Fruit fly (Drosophila melanogaster) whole organism, pupa: Measurements from ENCODE around the gene Arc42.

Experiments
- CG10348 ChIP-seq: fragments of 200-800 bp; sonication (Bioruptor generic); IDR thresholded peaks from 2 replicates; pipeline ENCODE4 v1.3.6; 2022; ENCODE audit warnings: missing biosample characterization, missing genetic modification characterization
- CG12605 ChIP-seq: fragments of 200-800 bp; sonication (Bioruptor generic); IDR thresholded peaks from 2 replicates; pipeline ENCODE4 v1.3.6; 2022; ENCODE audit warnings: missing biosample characterization, missing genetic modification characterization
- CG13204 ChIP-seq: fragments of 200-800 bp; sonication (Bioruptor generic); optimal IDR thresholded peaks from 2 replicates; lab custom pipeline; 2018; ENCODE audit warnings: missing biosample characterization, mild to moderate bottlenecking, missing genetic modification characterization, moderate library complexity
- CG14655 ChIP-seq: fragments of 200-800 bp; sonication (Bioruptor generic); optimal IDR thresholded peaks from 3 replicates; lab custom pipeline; 2017; ENCODE audit warnings: mild to moderate bottlenecking, missing biosample characterization, missing genetic modification reagents, missing genetic modification characterization
- CG15710 ChIP-seq: fragments of 200-800 bp; sonication (Bioruptor generic); optimal IDR thresholded peaks from 2 replicates; lab custom pipeline; 2018; ENCODE audit warnings: missing biosample characterization, mild to moderate bottlenecking, missing genetic modification characterization, moderate library complexity
- CG17806 ChIP-seq: fragments of 200-800 bp; sonication (Bioruptor generic); optimal IDR thresholded peaks from 2 replicates; lab custom pipeline; 2018; ENCODE audit warnings: missing biosample characterization, mild to moderate bottlenecking, missing genetic modification characterization, moderate library complexity
- CG32121 ChIP-seq: fragments of 200-800 bp; sonication (Bioruptor generic); IDR thresholded peaks from 2 replicates; pipeline ENCODE4 v1.3.6; 2022; ENCODE audit warnings: missing biosample characterization, missing genetic modification characterization
- CG34367 ChIP-seq: fragments of 200-800 bp; sonication (Bioruptor generic); optimal IDR thresholded peaks from 2 replicates; lab custom pipeline; 2018; ENCODE audit warnings: missing biosample characterization, mild to moderate bottlenecking, missing genetic modification characterization
- CG4496 ChIP-seq: fragments of 200-800 bp; sonication (Bioruptor generic); IDR thresholded peaks from 3 replicates; pipeline ENCODE4 v1.3.6; 2022; ENCODE audit warnings: missing biosample characterization, missing genetic modification characterization
- CG8159 ChIP-seq: fragments of 200-800 bp; sonication (Bioruptor generic); optimal IDR thresholded peaks from 3 replicates; lab custom pipeline; 2018; ENCODE audit warnings: missing biosample characterization, mild to moderate bottlenecking, missing genetic modification characterization, moderate library complexity
- CG8301 ChIP-seq: fragments of 200-800 bp; sonication (Bioruptor generic); optimal IDR thresholded peaks from 2 replicates; lab custom pipeline; 2018; ENCODE audit warnings: missing biosample characterization, mild to moderate bottlenecking, missing genetic modification characterization
- CG9948 ChIP-seq: fragments of 200-800 bp; sonication (Bioruptor generic); optimal IDR thresholded peaks from 2 replicates; lab custom pipeline; 2018; ENCODE audit warnings: missing biosample characterization, mild to moderate bottlenecking, missing genetic modification characterization, moderate library complexity
- D1 ChIP-seq: fragments of 200-800 bp; sonication (Bioruptor generic); optimal IDR thresholded peaks from 2 replicates; lab custom pipeline; 2018; ENCODE audit warnings: missing biosample characterization, mild to moderate bottlenecking, missing genetic modification characterization, moderate library complexity
- EcR ChIP-seq: fragments of 200-800 bp; sonication (Bioruptor generic); optimal IDR thresholded peaks from 3 replicates; lab custom pipeline; 2019; ENCODE audit warnings: missing biosample characterization, missing genetic modification characterization, mild to moderate bottlenecking, moderate library complexity, missing genetic modification reagents
- Ets98B ChIP-seq: fragments of 200-800 bp; sonication (Bioruptor generic); IDR thresholded peaks from 2 replicates; pipeline ENCODE4 v1.3.6; 2022; ENCODE audit warnings: missing biosample characterization, missing genetic modification characterization
- Pif1B ChIP-seq: fragments of 200-800 bp; sonication (Bioruptor generic); optimal IDR thresholded peaks from 3 replicates; lab custom pipeline; 2016; ENCODE audit warnings: missing biosample characterization, missing genetic modification characterization
- Snoo ChIP-seq: fragments of 200-800 bp; sonication (Bioruptor generic); optimal IDR thresholded peaks from 3 replicates; lab custom pipeline; 2017; ENCODE audit warnings: missing biosample characterization, mild to moderate bottlenecking, missing genetic modification characterization, inconsistent platforms
- fd96Ca ChIP-seq: fragments of 200-800 bp; sonication (Bioruptor generic); IDR thresholded peaks from 3 replicates; pipeline ENCODE4 v1.3.6; 2022; ENCODE audit warnings: missing biosample characterization, missing genetic modification characterization
- gl ChIP-seq: fragments of 200-800 bp; sonication (Bioruptor generic); optimal IDR thresholded peaks from 2 replicates; lab custom pipeline; 2018; ENCODE audit warnings: missing biosample characterization, mild to moderate bottlenecking, missing genetic modification characterization
- rn ChIP-seq: fragments of 200-800 bp; sonication (Bioruptor generic); IDR thresholded peaks from 2 replicates; pipeline ENCODE4 v1.3.6; 2022; ENCODE audit warnings: missing biosample characterization, missing genetic modification characterization

Arc42 gene

dm6 chr3R:19838925-19839601 is 38.5 kb upstream of the Arc42 start:
- no peak for TF ChIP-seq fd96Ca
- TF ChIP-seq Ets98B (GFP tag; lab: Robert Waterston, UW) = no peak
- TF ChIP-seq Pif1B (GFP tag; lab: Kevin White, UChicago) = no peak

- TF ChIP-seq CG13204 (GFP tag; lab: Kevin White, UChicago) (no peak), rn (no peak)
- TF ChIP-seq, all 21 proteins: peak for 0
Measured at dm6 chr3R:19840545-19840944, 37.0 kb upstream of the Arc42 start, which contains the start of gene CG31459. CG31459 (plus strand) TSS chr3R:19840845.

DNA sequence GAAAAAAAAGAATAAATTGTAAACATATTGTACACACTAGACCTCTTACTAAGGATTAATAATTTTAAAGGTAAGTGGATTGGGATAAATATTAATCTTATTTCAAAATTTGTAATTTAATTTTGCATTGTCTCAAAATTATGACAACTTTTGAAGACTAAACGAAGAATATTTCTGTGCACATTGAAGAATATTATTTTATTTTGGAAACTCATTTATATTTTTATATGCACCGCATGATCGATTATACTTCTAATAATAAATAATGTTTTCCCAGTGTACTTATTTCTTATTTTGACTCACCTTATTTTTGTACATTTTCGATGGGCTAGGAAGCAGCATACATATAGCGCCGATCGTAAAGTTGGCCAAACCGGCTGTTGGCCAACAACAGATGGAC is 33.6 kb upstream of the Arc42 start:
- TF ChIP-seq CG4496 (GFP tag; lab: Robert Waterston, UW) = no peak
- no peak for TF ChIP-seq CG17806 (tag; lab: Kevin White, UChicago)
- TF ChIP-seq CG8159 (tag; lab: Kevin White, UChicago) = no peak
- TF ChIP-seq EcR (GFP tag; lab: Kevin White, UChicago) = no peak
- TF ChIP-seq CG13204 (GFP tag; lab: Kevin White, UChicago) = no peak
- no peak for TF ChIP-seq CG8301
- no peak for TF ChIP-seq Snoo (tag; lab: Kevin White, UChicago)

- TF ChIP-seq CG32121 (GFP tag; lab: Robert Waterston, UW) = 0 out of 2 replicates have a peak, but pooled peaks have one; percentile 29
- TF ChIP-seq CG4496 (GFP tag; lab: Robert Waterston, UW) = peak; percentile 58; the same call in 2 of the 3 replicates
- TF ChIP-seq Ets98B (GFP tag; lab: Robert Waterston, UW) = peak; percentile 51; the same call in 1 of the 2 replicates
- TF ChIP-seq gl (tag; lab: Kevin White, UChicago) = no peak
- no peak for TF ChIP-seq CG10348
- peak; percentile 53; the same call in 2 of the 3 replicates for TF ChIP-seq fd96Ca
- TF ChIP-seq D1 (tag; lab: Kevin White, UChicago) = peak; percentile 53
Measured at dm6 chr3R:19846870-19847590, 30.5 kb upstream of the Arc42 start, which contains the start of gene MICU3. MICU3 (plus strand) TSS chr3R:19847311.

dm6 chr3R:19847591-19848256 is 29.8 kb upstream of the Arc42 start:
- TF ChIP-seq CG12605 (GFP tag; lab: Robert Waterston, UW) (peak; percentile 27; the same call in 1 of the 2 replicates), EcR (GFP tag; lab: Kevin White, UChicago) (no peak), Ets98B (GFP tag; lab: Robert Waterston, UW) (no peak), CG8301 (no peak)
- TF ChIP-seq, all 21 proteins: peak for 1

dm6 chr3R:19858017-19858659 is 19.4 kb upstream of the Arc42 start:
- no peak for TF ChIP-seq CG12605 (GFP tag; lab: Robert Waterston, UW)
- TF ChIP-seq CG34367 (tag; lab: Kevin White, UChicago) = no peak
- TF ChIP-seq EcR (GFP tag; lab: Kevin White, UChicago) = no peak
- no peak for TF ChIP-seq rn
- TF ChIP-seq Snoo (tag; lab: Kevin White, UChicago) = no peak
- no peak for TF ChIP-seq D1 (tag; lab: Kevin White, UChicago)
- no peak for TF ChIP-seq CG15710 (tag; lab: Kevin White, UChicago)
- TF ChIP-seq CG4496 (GFP tag; lab: Robert Waterston, UW) = no peak
- TF ChIP-seq fd96Ca = no peak
- TF ChIP-seq CG32121 (GFP tag; lab: Robert Waterston, UW) = no peak
- no peak for TF ChIP-seq CG9948 (tag; lab: Kevin White, UChicago)
- TF ChIP-seq CG17806 (tag; lab: Kevin White, UChicago) = no peak
- TF ChIP-seq, all 21 proteins: peak for 0

DNA sequence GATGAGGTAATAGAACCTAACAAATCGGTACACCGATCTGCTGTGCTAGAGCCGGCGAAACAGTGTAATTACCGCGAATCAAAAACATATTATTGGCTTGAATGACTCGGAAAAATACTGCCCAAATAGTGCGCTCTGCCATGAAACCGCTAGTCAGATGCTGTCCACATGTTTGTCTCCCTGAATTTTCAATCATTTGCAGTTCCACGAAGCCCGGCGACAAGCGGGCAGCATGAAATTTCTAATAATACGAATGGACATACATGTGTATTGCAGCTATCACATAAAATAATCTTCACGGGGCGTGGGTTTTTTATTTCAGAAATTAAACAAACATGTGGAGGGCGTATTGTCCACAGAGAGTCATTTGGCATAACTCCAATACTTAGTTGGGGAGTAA is 18.6 kb upstream of the Arc42 start:
- TF ChIP-seq D1 (tag; lab: Kevin White, UChicago) (no peak), CG8159 (tag; lab: Kevin White, UChicago) (no peak), CG14655 (GFP tag; lab: Kevin White, UChicago) (no peak), CG17806 (tag; lab: Kevin White, UChicago) (no peak), CG10348 (no peak), fd96Ca (no peak), Ets98B (GFP tag; lab: Robert Waterston, UW) (no peak), CG9948 (tag; lab: Kevin White, UChicago) (no peak), CG34367 (tag; lab: Kevin White, UChicago) (no peak)
